Worm (Caenorhabditis elegans): Measurements from ENCODE around the gene M03E7.2.

Gene M03E7.2

DNA sequence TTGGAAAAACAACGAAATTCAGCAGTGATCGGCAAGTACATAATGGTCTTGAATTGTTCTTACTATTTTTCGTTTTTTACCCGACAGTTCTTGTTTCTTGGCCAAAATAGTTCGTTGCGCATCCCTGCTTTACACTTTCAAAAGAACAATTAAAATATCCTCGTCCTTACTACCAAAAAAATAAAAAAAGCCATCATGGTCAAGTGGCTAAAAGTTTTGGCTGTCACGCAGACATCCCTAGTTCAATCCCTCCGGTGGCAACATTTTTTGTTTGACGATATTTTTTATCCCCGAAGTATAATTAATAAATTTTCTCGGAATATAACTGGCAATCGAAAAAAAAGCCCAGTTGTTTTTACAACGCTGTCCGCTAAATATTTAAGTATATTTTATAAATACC, 25.5 kb upstream of the M03E7.2 start:
- TF ChIP-seq ceh-82 (tag; optimal IDR thresholded peaks at IDR 0.05) (no peak), ztf-11 (tag; optimal IDR thresholded peaks at IDR 0.05) (no peak), nhr-102 (tag; optimal IDR thresholded peaks at IDR 0.05) (no peak), nhr-41 (GFP tag; IDR thresholded peaks at IDR 0.05) (0 out of 2 replicates have a peak, but pooled peaks have one; percentile 37), Y105C5A.15 (GFP tag; IDR thresholded peaks at IDR 0.05) (peak; percentile 99), ZK337.2 (GFP tag; IDR thresholded peaks at IDR 0.05) (no peak), ceh-28 (tag; optimal IDR thresholded peaks at IDR 0.05) (no peak), nhr-48 (tag; optimal IDR thresholded peaks at IDR 0.05) (no peak), ctbp-1 (GFP tag; IDR thresholded peaks at IDR 0.05) (peak; percentile 68), Y5F2A.4 (GFP tag; optimal IDR thresholded peaks at IDR 0.05) (peak; percentile 42), php-3 (GFP tag; IDR thresholded peaks at IDR 0.05) (0 out of 2 replicates have a peak, but pooled peaks have one; percentile 25), Y48G9A.11 (GFP tag; IDR thresholded peaks at IDR 0.05) (peak; percentile 78), ces-1 (GFP tag; optimal IDR thresholded peaks at IDR 0.05) (no peak), tra-1 (GFP tag; IDR thresholded peaks at IDR 0.05) (peak; percentile 47; the same call in 1 of the 2 replicates), mep-1 (tag; optimal IDR thresholded peaks at IDR 0.05) (no peak), F44E2.7 (GFP tag; IDR thresholded peaks at IDR 0.05) (0 out of 2 replicates have a peak, but pooled peaks have one; percentile 19), nhr-111 (GFP tag; optimal IDR thresholded peaks at IDR 0.05) (peak; percentile 76), lim-7 (GFP tag; IDR thresholded peaks at IDR 0.05) (peak; percentile 99), unc-130 (GFP tag; optimal IDR thresholded peaks at IDR 0.05) (peak; percentile 33), hlh-11 (tag; optimal IDR thresholded peaks at IDR 0.05) (no peak), pha-4 (GFP tag; IDR thresholded peaks at IDR 0.05) (peak; percentile 83; the same call in 1 of the 2 replicates), pha-4 (tag; optimal IDR thresholded peaks at IDR 0.05) (no peak), nhr-10 (tag; optimal IDR thresholded peaks at IDR 0.05) (no peak), snpc-1.2 (GFP tag; IDR thresholded peaks at IDR 0.05) (peak; percentile 87), saeg-2 (GFP tag; IDR thresholded peaks at IDR 0.05) (0 out of 2 replicates have a peak, but pooled peaks have one; percentile 52), F49E8.2 (tag; optimal IDR thresholded peaks at IDR 0.05; ENCODE audit: borderline replicate concordance) (peak; percentile 70), daf-19 (GFP tag; conservative IDR thresholded peaks at IDR 0.05) (peak; percentile 88), gei-8 (GFP tag; optimal IDR thresholded peaks at IDR 0.05) (peak; percentile 77), ceh-20 (GFP tag; IDR thresholded peaks at IDR 0.05) (no peak), madf-9 (GFP tag; conservative IDR thresholded peaks at IDR 0.05) (0 out of 2 replicates have a peak, but pooled peaks have one; percentile 21), lin-1 (GFP tag; IDR thresholded peaks at IDR 0.05) (peak; percentile 77), hlh-30 (tag; optimal IDR thresholded peaks at IDR 0.05; ENCODE audit: insufficient read depth) (no peak), nhr-76 (tag; optimal IDR thresholded peaks at IDR 0.05) (no peak), mdl-1 (tag; optimal IDR thresholded peaks at IDR 0.05) (no peak), dmd-8 (GFP tag; IDR thresholded peaks at IDR 0.05) (peak; percentile 86), egl-43 (GFP tag; IDR thresholded peaks at IDR 0.05) (peak; percentile 69; the same call in 1 of the 2 replicates), madf-5 (GFP tag; IDR thresholded peaks at IDR 0.05) (peak; percentile 78 to 94; a peak in 3 of 4 replicates), F26F4.8 (GFP tag; conservative IDR thresholded peaks at IDR 0.05) (peak; percentile 76), ceh-32 (tag; optimal IDR thresholded peaks at IDR 0.05; ENCODE audit: poor library complexity) (no peak), arid-1 (GFP tag; conservative IDR thresholded peaks at IDR 0.05) (peak; percentile 94), lin-38 (GFP tag; IDR thresholded peaks at IDR 0.05) (peak; percentile 72), vab-7 (GFP tag; IDR thresholded peaks at IDR 0.05) (peak; percentile 78), spr-3 (GFP tag; optimal IDR thresholded peaks at IDR 0.05) (peak; percentile 2), zfp-3 (GFP tag; conservative IDR thresholded peaks at IDR 0.05) (peak; percentile 30; the same call in 1 of the 2 replicates), zip-11 (GFP tag; IDR thresholded peaks at IDR 0.05) (no peak), tag-97 (GFP tag; IDR thresholded peaks at IDR 0.05) (no peak), ama-1 (optimal IDR thresholded peaks at IDR 0.05) (no peak), Y75B8A.6 (GFP tag; IDR thresholded peaks at IDR 0.05) (peak; percentile 93), nhr-6 (tag; optimal IDR thresholded peaks at IDR 0.05) (no peak), ceh-62 (tag; optimal IDR thresholded peaks at IDR 0.05) (no peak), D1046.2 (GFP tag; IDR thresholded peaks at IDR 0.05) (peak; percentile 87; the same call in 1 of the 2 replicates)

All from whole organism, L4 larva.